Worm (Caenorhabditis elegans) whole organism, early embryonic: ENCODE data around the gene Y22D7AR.3.

ENCODE experiments used
- B0310.2 ChIP-seq: sonication (generic microtip); optimal IDR thresholded peaks from 2 replicates; lab custom pipeline; 2016; ENCODE audit warnings: mild to moderate bottlenecking, missing genetic modification characterization, missing compliant biosample characterization
- F13C5.2 ChIP-seq: sonication (generic microtip); optimal IDR thresholded peaks from 2 replicates; lab custom pipeline; 2017; ENCODE audit warnings: mild to moderate bottlenecking, missing genetic modification characterization, inconsistent platforms, missing compliant biosample characterization
- aly-1 ChIP-seq: sonication (generic microtip); optimal IDR thresholded peaks from 2 replicates; lab custom pipeline; 2016; ENCODE audit warnings: missing genetic modification characterization, missing compliant biosample characterization
- ama-1 ChIP-seq: fragments of 150-350 bp; optimal IDR thresholded peaks from 2 replicates; lab custom pipeline; 2014
- ceh-13 ChIP-seq: fragments of 200-800 bp; sonication (Bioruptor generic); optimal IDR thresholded peaks from 2 replicates; lab custom pipeline; 2018; ENCODE audit warnings: mild to moderate bottlenecking, missing genetic modification characterization, missing compliant biosample characterization
- ceh-36 ChIP-seq: sonication (generic microtip); optimal IDR thresholded peaks from 2 replicates; lab custom pipeline; 2016; ENCODE audit warnings: missing genetic modification characterization, inconsistent platforms, missing compliant biosample characterization
- ets-7 ChIP-seq: sonication (generic microtip); optimal IDR thresholded peaks from 2 replicates; lab custom pipeline; 2016; ENCODE audit warnings: missing genotype, missing genetic modification characterization, missing compliant biosample characterization
- flt-1 ChIP-seq: fragments of 200-800 bp; sonication (Bioruptor generic); IDR thresholded peaks from 2 replicates; pipeline ENCODE4 v1.3.6; 2022; ENCODE audit warnings: missing genetic modification characterization, missing compliant biosample characterization
- hmbx-1 ChIP-seq: sonication (generic microtip); optimal IDR thresholded peaks from 2 replicates; lab custom pipeline; 2016; ENCODE audit warnings: mild to moderate bottlenecking, missing genetic modification characterization, missing compliant biosample characterization
- hmg-4 ChIP-seq: fragments of 200-800 bp; sonication (Bioruptor generic); optimal IDR thresholded peaks from 2 replicates; lab custom pipeline; 2018; ENCODE audit warnings: mild to moderate bottlenecking, missing genetic modification characterization, missing compliant biosample characterization
- hnd-1 ChIP-seq: sonication (generic microtip); optimal IDR thresholded peaks from 2 replicates; lab custom pipeline; 2016; ENCODE audit warnings: missing genetic modification characterization, missing compliant biosample characterization
- pes-1 ChIP-seq: fragments of 200-800 bp; sonication (Bioruptor generic); IDR thresholded peaks from 2 replicates; pipeline ENCODE4 v1.3.6; 2022; ENCODE audit warnings: missing genetic modification reagents, missing genetic modification characterization, missing compliant biosample characterization
- scrt-1 ChIP-seq: fragments of 200-800 bp; sonication (Bioruptor generic); IDR thresholded peaks from 2 replicates; pipeline ENCODE4 v1.3.6; 2022; ENCODE audit warnings: missing genetic modification characterization, missing compliant biosample characterization
- sea-1 ChIP-seq: fragments of 200-800 bp; sonication (Bioruptor generic); conservative IDR thresholded peaks from 2 replicates; pipeline ENCODE4 v1.3.6; 2022; ENCODE audit warnings: missing genetic modification characterization, missing compliant biosample characterization
- tbx-11 ChIP-seq: fragments of 200-800 bp; sonication (Bioruptor generic); IDR thresholded peaks from 2 replicates; pipeline ENCODE4 v1.3.6; 2022; ENCODE audit warnings: missing genetic modification characterization, missing compliant biosample characterization
- tbx-37 ChIP-seq: fragments of 200-800 bp; sonication (Bioruptor generic); conservative IDR thresholded peaks from 2 replicates; pipeline ENCODE4 v1.3.6; 2022; ENCODE audit warnings: missing genetic modification reagents, missing genetic modification characterization, missing compliant biosample characterization
- tra-4 ChIP-seq: sonication (generic microtip); optimal IDR thresholded peaks from 2 replicates; lab custom pipeline; 2017; ENCODE audit warnings: missing genetic modification characterization, missing compliant biosample characterization

Gene Y22D7AR.3

DNA sequence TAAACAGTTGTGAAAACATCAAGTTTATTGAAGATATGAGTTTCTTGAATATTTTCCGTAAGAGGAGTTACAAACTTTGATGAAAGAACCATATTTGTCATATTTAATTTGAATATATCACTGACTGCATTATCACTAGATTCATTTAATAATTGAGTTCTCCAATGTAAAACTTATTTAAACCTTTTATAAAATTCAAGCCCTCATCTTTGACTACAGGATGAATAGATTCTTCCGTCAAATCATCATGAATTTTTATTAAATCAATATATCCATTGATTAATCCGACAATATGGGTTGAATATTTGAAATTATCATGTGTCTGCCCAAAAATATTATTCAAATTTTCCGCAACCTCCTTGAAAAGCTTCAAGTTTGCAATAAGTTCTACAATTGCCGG lies 22.4 kb upstream of the Y22D7AR.3 start, which contains the start of gene Y22D7AR.7:
Gene Y22D7AR.7, minus strand, starts transcription at position 101 of the 400 bp plus-strand sequence.
- TF ChIP-seq hmg-4 (GFP tag; lab: Kevin White, UChicago) (no peak), ama-1 (lab: Kevin White, UChicago) (no peak), hnd-1 (tag; lab: Kevin White, UChicago) (no peak), ceh-36 (tag; lab: Kevin White, UChicago) (no peak), flt-1 (GFP tag; lab: Robert Waterston, UW) (no peak), tbx-11 (GFP tag; lab: Robert Waterston, UW) (no peak), hmbx-1 (tag; lab: Kevin White, UChicago) (no peak), ceh-13 (GFP tag; lab: Kevin White, UChicago) (no peak), pes-1 (GFP tag; lab: Robert Waterston, UW) (no peak), ets-7 (tag; lab: Kevin White, UChicago) (no peak), F13C5.2 (tag; lab: Kevin White, UChicago) (no peak), tbx-37 (GFP tag; lab: Robert Waterston, UW) (no peak), tra-4 (no peak), aly-1 (tag; lab: Kevin White, UChicago) (no peak), sea-1 (GFP tag; lab: Robert Waterston, UW) (no peak)

DNA sequence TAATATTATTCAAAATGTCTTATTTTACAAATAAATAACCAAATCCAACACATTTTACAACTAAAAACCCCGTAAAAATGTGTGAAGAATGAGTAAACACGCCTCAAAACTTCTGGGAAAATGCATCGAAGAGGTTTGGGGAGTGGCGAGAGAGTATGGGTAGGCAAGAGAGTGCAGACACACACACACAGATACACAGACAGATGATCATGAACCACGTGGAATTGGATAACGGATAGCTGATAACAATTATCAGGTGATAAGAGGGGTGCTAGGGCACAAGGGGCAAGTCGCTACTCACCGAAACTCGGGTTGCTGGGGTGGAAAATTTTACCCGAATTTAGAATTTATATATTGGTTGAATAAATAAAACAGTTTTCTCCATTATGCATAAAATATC lies 16.6 kb upstream of the Y22D7AR.3 start:
- TF ChIP-seq scrt-1 (no peak), ceh-13 (GFP tag; lab: Kevin White, UChicago) (no peak), ets-7 (tag; lab: Kevin White, UChicago) (no peak), hmg-4 (GFP tag; lab: Kevin White, UChicago) (no peak), hnd-1 (tag; lab: Kevin White, UChicago) (no peak), F13C5.2 (tag; lab: Kevin White, UChicago) (no peak), hmbx-1 (tag; lab: Kevin White, UChicago) (no peak), sea-1 (GFP tag; lab: Robert Waterston, UW) (no peak), ceh-36 (tag; lab: Kevin White, UChicago) (no peak), pes-1 (GFP tag; lab: Robert Waterston, UW) (no peak), tra-4 (no peak), tbx-11 (GFP tag; lab: Robert Waterston, UW) (no peak), tbx-37 (GFP tag; lab: Robert Waterston, UW) (no peak), B0310.2 (tag; lab: Kevin White, UChicago) (no peak)

ce11 chrIII:1680996-1681395 lies 15.3 kb upstream of the Y22D7AR.3 start:
- TF ChIP-seq hmg-4 (GFP tag; lab: Kevin White, UChicago) (no peak), tbx-37 (GFP tag; lab: Robert Waterston, UW) (peak; percentile 43; the same call in 1 of the 2 replicates)

DNA sequence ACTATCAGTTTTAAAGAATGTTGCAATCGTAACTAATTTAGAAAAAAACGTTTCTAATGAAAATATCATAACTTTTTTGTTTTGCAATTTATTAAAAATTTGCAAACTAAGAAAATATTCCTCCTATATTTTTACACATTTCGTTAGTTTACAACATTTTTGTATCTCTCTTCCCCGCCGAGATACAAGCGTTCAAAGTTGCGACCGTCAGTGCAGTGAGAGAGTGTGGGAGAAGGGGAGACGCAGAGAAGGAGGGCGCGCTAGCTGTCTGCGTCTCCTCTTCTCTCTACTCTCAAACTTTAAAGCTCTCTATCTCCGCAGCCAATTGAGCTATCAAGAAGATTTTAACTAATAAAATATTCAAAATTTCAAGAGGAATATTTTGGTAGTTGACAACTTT lies 14.7 kb upstream of the Y22D7AR.3 start:
- TF ChIP-seq ceh-13 (GFP tag; lab: Kevin White, UChicago): no peak
- TF ChIP-seq tbx-37 (GFP tag; lab: Robert Waterston, UW): no peak
- no peak for TF ChIP-seq sea-1 (GFP tag; lab: Robert Waterston, UW)
- TF ChIP-seq scrt-1: no peak
- TF ChIP-seq ama-1 (lab: Kevin White, UChicago): no peak
- TF ChIP-seq tbx-11 (GFP tag; lab: Robert Waterston, UW): no peak
- no peak for TF ChIP-seq ceh-36 (tag; lab: Kevin White, UChicago)
- no peak for TF ChIP-seq flt-1 (GFP tag; lab: Robert Waterston, UW)
- no peak for TF ChIP-seq pes-1 (GFP tag; lab: Robert Waterston, UW)
- TF ChIP-seq B0310.2 (tag; lab: Kevin White, UChicago): no peak
- no peak for TF ChIP-seq hmg-4 (GFP tag; lab: Kevin White, UChicago)
- no peak for TF ChIP-seq tra-4
- TF ChIP-seq aly-1 (tag; lab: Kevin White, UChicago): no peak
- no peak for TF ChIP-seq F13C5.2 (tag; lab: Kevin White, UChicago)
- TF ChIP-seq hmbx-1 (tag; lab: Kevin White, UChicago): no peak
- TF ChIP-seq hnd-1 (tag; lab: Kevin White, UChicago): no peak

- no peak for TF ChIP-seq ets-7 (tag; lab: Kevin White, UChicago)
- TF ChIP-seq tbx-11 (GFP tag; lab: Robert Waterston, UW): no peak
- TF ChIP-seq sea-1 (GFP tag; lab: Robert Waterston, UW): no peak
- TF ChIP-seq tra-4: no peak
- TF ChIP-seq pes-1 (GFP tag; lab: Robert Waterston, UW): no peak
- no peak for TF ChIP-seq ama-1 (lab: Kevin White, UChicago)
- no peak for TF ChIP-seq scrt-1
- no peak for TF ChIP-seq hmg-4 (GFP tag; lab: Kevin White, UChicago)
- TF ChIP-seq aly-1 (tag; lab: Kevin White, UChicago): no peak
- TF ChIP-seq tbx-37 (GFP tag; lab: Robert Waterston, UW): no peak
- TF ChIP-seq ceh-13 (GFP tag; lab: Kevin White, UChicago): no peak
- TF ChIP-seq F13C5.2 (tag; lab: Kevin White, UChicago): no peak
- TF ChIP-seq B0310.2 (tag; lab: Kevin White, UChicago): no peak
- TF ChIP-seq hnd-1 (tag; lab: Kevin White, UChicago): no peak
- TF ChIP-seq flt-1 (GFP tag; lab: Robert Waterston, UW): no peak
- no peak for TF ChIP-seq ceh-36 (tag; lab: Kevin White, UChicago)
Measured at ce11 chrIII:1678671-1679070, 13.0 kb upstream of the Y22D7AR.3 start.

DNA sequence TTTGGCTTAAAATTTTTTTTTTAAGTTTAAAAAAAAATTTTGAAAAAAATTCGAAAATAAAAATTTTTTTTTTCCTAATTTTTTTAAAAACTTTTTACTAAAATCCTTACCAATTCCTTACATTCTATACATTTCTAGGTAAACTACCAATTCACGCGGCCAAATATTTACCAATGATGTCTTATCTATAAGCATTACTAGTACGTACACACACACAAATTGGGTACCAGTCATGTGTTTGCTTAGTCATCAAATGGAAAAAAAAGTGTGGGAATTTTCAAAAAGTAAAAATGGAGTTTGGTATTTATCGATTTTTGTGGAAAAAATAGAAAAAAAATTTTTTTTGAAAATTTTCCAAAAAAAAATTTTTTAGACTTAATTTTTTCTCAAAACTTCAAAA lies 10.9 kb upstream of the Y22D7AR.3 start, which contains the start of gene Y22D7AR.6:
Gene Y22D7AR.6, minus strand, starts transcription at position 134 of the 400 bp plus-strand sequence.
- TF ChIP-seq scrt-1: no peak
- no peak for TF ChIP-seq flt-1 (GFP tag; lab: Robert Waterston, UW)
- TF ChIP-seq ama-1 (lab: Kevin White, UChicago): no peak
- TF ChIP-seq hnd-1 (tag; lab: Kevin White, UChicago): no peak
- TF ChIP-seq sea-1 (GFP tag; lab: Robert Waterston, UW): no peak
- TF ChIP-seq ceh-36 (tag; lab: Kevin White, UChicago): no peak
- no peak for TF ChIP-seq aly-1 (tag; lab: Kevin White, UChicago)
- no peak for TF ChIP-seq B0310.2 (tag; lab: Kevin White, UChicago)

- no peak for TF ChIP-seq ceh-13 (GFP tag; lab: Kevin White, UChicago)
- no peak for TF ChIP-seq tra-4
- no peak for TF ChIP-seq ceh-36 (tag; lab: Kevin White, UChicago)
- TF ChIP-seq scrt-1: no peak
Measured at ce11 chrIII:1674760-1675159, 9.1 kb upstream of the Y22D7AR.3 start.
